Fruit fly (Drosophila melanogaster): ENCODE measurements around the gene dikar.

- TF ChIP-seq insv (optimal IDR thresholded peaks at IDR 0.05) (no peak), Myc (optimal IDR thresholded peaks at IDR 0.05) (no peak)
Observed at dm6 chr3L:6742974-6743345, at the start of gene dikar.

Data from Kc167 (cell line).